Worm (Caenorhabditis elegans) whole organism, midembryonic: Measurements from ENCODE around the gene ZK938.1.
"Not testable (repeated sequence)": the region's sequence is repeated elsewhere in the genome, so short reads cannot be mapped to it uniquely, and the experiment has no call there.

Source experiments
- flt-1 ChIP-seq: fragments of 200-800 bp; sonication (Bioruptor generic); IDR thresholded peaks from 2 replicates; pipeline ENCODE4 v1.3.6; 2022; ENCODE audit warnings: missing genetic modification characterization, missing compliant biosample characterization
- klf-2 ChIP-seq: fragments of 200-800 bp; sonication (Bioruptor generic); conservative IDR thresholded peaks from 2 replicates; pipeline ENCODE4 v1.3.6; 2022; ENCODE audit warnings: missing genetic modification reagents, missing genetic modification characterization, missing compliant biosample characterization
- ztf-23 ChIP-seq: fragments of 200-800 bp; sonication (Bioruptor generic); IDR thresholded peaks from 2 replicates; pipeline ENCODE4 v1.3.6; 2022; ENCODE audit warnings: missing genetic modification reagents, missing genetic modification characterization, missing compliant biosample characterization
- ztf-29 ChIP-seq: fragments of 200-800 bp; sonication (Bioruptor generic); IDR thresholded peaks from 2 replicates; pipeline ENCODE4 v1.3.6; 2022; ENCODE audit warnings: missing genetic modification reagents, missing genetic modification characterization, missing compliant biosample characterization

DNA sequence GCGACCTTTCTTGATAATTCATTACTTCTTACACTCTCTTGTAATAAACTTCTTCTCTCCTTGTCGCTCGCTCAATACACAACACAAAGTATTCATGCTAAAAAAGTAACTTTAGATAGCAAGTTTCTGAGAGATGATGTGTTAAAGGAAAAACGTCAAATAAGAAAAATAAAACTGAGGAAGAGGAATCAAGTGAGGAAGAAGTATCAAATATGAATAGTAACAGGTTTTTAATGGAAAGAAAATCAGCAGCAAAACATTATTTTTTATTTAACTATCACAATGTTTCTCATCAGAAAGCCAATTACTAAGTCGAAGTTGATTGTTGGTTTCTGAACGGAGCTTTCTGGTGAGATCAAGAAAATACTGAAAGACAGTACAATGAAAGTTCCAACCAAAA, 37.2 kb downstream of the ZK938.1 start, which contains the start of gene chil-1:
- not testable (repeated sequence) for TF ChIP-seq klf-2 (GFP tag; lab: Robert Waterston, UW); ztf-23; ztf-29 (GFP tag; lab: Robert Waterston, UW); flt-1
